Worm (Caenorhabditis elegans) whole organism, L4/young adult: ENCODE data around the gene Y94H6A.10.

Experiments
- W03F9.2 ChIP-seq: fragments of 150-350 bp; optimal IDR thresholded peaks from 2 replicates; lab custom pipeline; 2014; ENCODE audit warnings: missing biosample characterization, missing genetic modification characterization
- dao-5 ChIP-seq: sonication (generic microtip); optimal IDR thresholded peaks from 2 replicates; lab custom pipeline; 2016; ENCODE audit warnings: missing genotype, missing genetic modification characterization, moderate library complexity, missing compliant biosample characterization
- him-1 ChIP-seq: sonication (generic microtip); optimal IDR thresholded peaks from 2 replicates; lab custom pipeline; 2016; ENCODE audit warnings: missing genotype, missing genetic modification reagents, missing genetic modification characterization, missing compliant biosample characterization

DNA sequence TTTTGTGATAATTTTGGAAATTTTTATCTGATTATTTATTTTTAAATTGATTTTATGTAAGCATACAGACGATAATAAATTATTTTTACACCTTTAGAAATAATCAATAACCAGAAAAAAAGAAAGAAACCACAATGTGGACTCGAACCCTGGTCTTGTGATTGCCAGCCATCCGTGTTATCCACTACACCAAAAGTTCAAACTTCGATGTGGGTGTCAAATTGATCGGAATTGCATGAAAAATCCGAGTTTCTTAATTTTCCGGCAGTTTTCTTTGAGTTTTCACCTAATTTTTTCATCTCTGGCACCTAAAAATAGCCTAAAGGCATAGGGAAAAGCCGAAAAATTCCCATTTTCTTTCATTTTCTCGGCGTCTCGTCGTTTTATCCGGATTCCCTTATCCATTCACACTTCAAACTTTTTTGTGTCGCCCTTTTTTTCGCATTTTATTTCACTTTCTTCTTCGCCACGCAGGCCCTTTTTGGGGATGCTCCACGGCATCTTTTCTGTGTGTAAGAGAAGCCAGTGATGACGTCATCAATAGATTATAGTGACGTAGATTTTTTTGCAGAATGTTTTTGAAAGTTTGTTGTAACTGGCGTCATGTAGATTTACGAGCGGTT is 37.0 kb upstream of the Y94H6A.10 start:
- TF ChIP-seq him-1 (tag; lab: Kevin White, UChicago) (no peak), W03F9.2 (no peak), dao-5 (no peak)
